Worm (Caenorhabditis elegans) whole organism, L4/young adult: ENCODE results near the gene eif-2A.

ENCODE experiments used
- W03F9.2 ChIP-seq: fragments of 150-350 bp; optimal IDR thresholded peaks from 2 replicates; lab custom pipeline; 2014; ENCODE audit warnings: missing biosample characterization, missing genetic modification characterization
- him-1 ChIP-seq: sonication (generic microtip); optimal IDR thresholded peaks from 2 replicates; lab custom pipeline; 2016; ENCODE audit warnings: missing genotype, missing genetic modification reagents, missing genetic modification characterization, missing compliant biosample characterization

ce11 chrII:10393282-10394179 is 23.1 kb upstream of the eif-2A start, which contains the start of gene gpd-1:
- TF ChIP-seq him-1 (tag; lab: Kevin White, UChicago) (no peak), W03F9.2 (tag; lab: Kevin White, UChicago) (no peak)
